Fruit fly (Drosophila melanogaster): Measurements from ENCODE around the gene GILT1.
A peak's percentile ranks its signal among the peaks of the same experiment; 100 is the strongest.

The GILT1 gene

dm6 chr3R:13366561-13367518 is 34.8 kb downstream of the GILT1 start, which contains the start of gene Elp6 (continued):
- no peak for TF ChIP-seq HmgZ (tag; optimal IDR thresholded peaks at IDR 0.05)
- TF ChIP-seq row (GFP tag; IDR thresholded peaks at IDR 0.05), result peak; percentile 62
- peak; percentile 66 for TF ChIP-seq HLH3B (GFP tag; IDR thresholded peaks at IDR 0.05)
- TF ChIP-seq CG2116 (GFP tag; optimal IDR thresholded peaks at IDR 0.05), result peak; percentile 19
- peak; percentile 55 for TF ChIP-seq cato (GFP tag; optimal IDR thresholded peaks at IDR 0.05; ENCODE audit: borderline replicate concordance)
- TF ChIP-seq ind (GFP tag; optimal IDR thresholded peaks at IDR 0.05), result peak; percentile 68
- peak; percentile 4 for TF ChIP-seq CG30431 (GFP tag; optimal IDR thresholded peaks at IDR 0.05)
- no peak for TF ChIP-seq oc (tag; optimal IDR thresholded peaks at IDR 0.05)
- peak; percentile 3 for TF ChIP-seq slou (GFP tag; optimal IDR thresholded peaks at IDR 0.05)
- TF ChIP-seq NK7.1 (GFP tag; optimal IDR thresholded peaks at IDR 0.05), result peak; percentile 4
- no peak for TF ChIP-seq Kr (GFP tag; optimal IDR thresholded peaks at IDR 0.05)
- TF ChIP-seq grau (tag; optimal IDR thresholded peaks at IDR 0.05), result peak; percentile 71
- TF ChIP-seq Rfx (GFP tag; IDR thresholded peaks at IDR 0.05), result peak; percentile 84
- peak; percentile 64 for TF ChIP-seq ase (GFP tag; IDR thresholded peaks at IDR 0.05)
- 0 out of 2 replicates have a peak, but pooled peaks have one; percentile 18 for TF ChIP-seq Nf-YA (GFP tag; IDR thresholded peaks at IDR 0.05)
- TF ChIP-seq CG30020 (tag; optimal IDR thresholded peaks at IDR 0.05), result no peak
- peak; percentile 59 for TF ChIP-seq PHDP (tag; optimal IDR thresholded peaks at IDR 0.05)
- TF ChIP-seq CG12942 (GFP tag; optimal IDR thresholded peaks at IDR 0.05), result peak; percentile 32
- TF ChIP-seq vvl (GFP tag; IDR thresholded peaks at IDR 0.05), result peak; percentile 58; the same call in 1 of the 2 replicates
- TF ChIP-seq CG14860 (GFP tag; IDR thresholded peaks at IDR 0.05; ENCODE audit: partially characterized antibody), result no peak
- TF ChIP-seq bowl (GFP tag; IDR thresholded peaks at IDR 0.05), result no peak
- TF ChIP-seq Gsc (GFP tag; IDR thresholded peaks at IDR 0.05), result 0 out of 2 replicates have a peak, but pooled peaks have one; percentile 25
- TF ChIP-seq Ets97D (GFP tag; optimal IDR thresholded peaks at IDR 0.05), result peak; percentile 21
- peak; percentile 70; the same call in 2 of the 3 replicates for TF ChIP-seq Mrtf (GFP tag; IDR thresholded peaks at IDR 0.05)
- TF ChIP-seq Dip2 (GFP tag; IDR thresholded peaks at IDR 0.05), result 0 out of 2 replicates have a peak, but pooled peaks have one; percentile 6
- no peak for TF ChIP-seq ftz-f1 (GFP tag; optimal IDR thresholded peaks at IDR 0.05)
- TF ChIP-seq wdn (GFP tag; IDR thresholded peaks at IDR 0.05), result no peak
- peak; percentile 50 to 89 for TF ChIP-seq crp (GFP tag; optimal IDR thresholded peaks at IDR 0.05)
- peak; percentile 48 for TF ChIP-seq Blimp-1 (GFP tag; optimal IDR thresholded peaks at IDR 0.05)
- no peak for TF ChIP-seq hb (GFP tag; IDR thresholded peaks at IDR 0.05; ENCODE audit: partially characterized antibody)
- peak; percentile 50 to 73 for TF ChIP-seq Hr51 (GFP tag; optimal IDR thresholded peaks at IDR 0.05)
- TF ChIP-seq CG10462 (GFP tag; optimal IDR thresholded peaks at IDR 0.05), result no peak
- peak; percentile 23 for TF ChIP-seq MESR4 (GFP tag; optimal IDR thresholded peaks at IDR 0.05)
- no peak for TF ChIP-seq sob (GFP tag; IDR thresholded peaks at IDR 0.05)
- TF ChIP-seq Rx (GFP tag; IDR thresholded peaks at IDR 0.05), result peak; percentile 48
- no peak for TF ChIP-seq CG17829 (tag; optimal IDR thresholded peaks at IDR 0.05)
- peak; percentile 0 for TF ChIP-seq Nf-YB (GFP tag; optimal IDR thresholded peaks at IDR 0.05)
- no peak; the same call in 1 of the 2 replicates for TF ChIP-seq CG31224 (GFP tag; IDR thresholded peaks at IDR 0.05)
- 0 out of 2 replicates have a peak, but pooled peaks have one; percentile 10 for TF ChIP-seq CG17612 (GFP tag; IDR thresholded peaks at IDR 0.05)
- peak; percentile 29 for TF ChIP-seq Myb (GFP tag; optimal IDR thresholded peaks at IDR 0.05)
- TF ChIP-seq tap (tag; optimal IDR thresholded peaks at IDR 0.05), result peak; percentile 47
- no peak for TF ChIP-seq trem (tag; optimal IDR thresholded peaks at IDR 0.05)
- TF ChIP-seq Ptx1 (GFP tag; IDR thresholded peaks at IDR 0.05), result peak; percentile 69
- TF ChIP-seq CG17328 (GFP tag; IDR thresholded peaks at IDR 0.05), result peak; percentile 60
- no peak for TF ChIP-seq CG17186 (GFP tag; optimal IDR thresholded peaks at IDR 0.05)
- no peak for TF ChIP-seq bigmax (GFP tag; optimal IDR thresholded peaks at IDR 0.05)
- TF ChIP-seq CG9797 (GFP tag; optimal IDR thresholded peaks at IDR 0.05), result peak; percentile 59
- TF ChIP-seq chm (GFP tag; IDR thresholded peaks at IDR 0.05), result no peak
